Worm (Caenorhabditis elegans): ENCODE results near the gene C43F9.4.

C43F9.4 gene

ce11 chrIV:10545038-10545437 is 43.9 kb downstream of the C43F9.4 start, which contains the start of gene T07G12.5:
Gene T07G12.5 (minus strand): TSS chrIV:10545138.
- TF ChIP-seq alr-1 (tag; optimal IDR thresholded peaks at IDR 0.05), result no peak
- no peak for TF ChIP-seq elt-3 (tag; optimal IDR thresholded peaks at IDR 0.05)
- TF ChIP-seq fos-1 (tag; optimal IDR thresholded peaks at IDR 0.05), result no peak
- no peak for TF ChIP-seq mdl-1 (tag; optimal IDR thresholded peaks at IDR 0.05)
- TF ChIP-seq nhr-10 (tag; optimal IDR thresholded peaks at IDR 0.05), result no peak

ce11 chrIV:10543361-10543760 is 45.6 kb downstream of the C43F9.4 start:
- TF ChIP-seq lin-13 (GFP tag; optimal IDR thresholded peaks at IDR 0.05) (no peak), sma-9 (GFP tag; optimal IDR thresholded peaks at IDR 0.05) (peak; percentile 79), sma-9 (tag; optimal IDR thresholded peaks at IDR 0.05) (no peak), ztf-1 (GFP tag; conservative IDR thresholded peaks at IDR 0.05) (no peak), fos-1 (tag; optimal IDR thresholded peaks at IDR 0.05) (peak; percentile 40), peb-1 (tag; optimal IDR thresholded peaks at IDR 0.05) (no peak), nhr-23 (tag; optimal IDR thresholded peaks at IDR 0.05) (no peak), nhr-21 (tag; optimal IDR thresholded peaks at IDR 0.05) (no peak), unc-39 (tag; optimal IDR thresholded peaks at IDR 0.05) (no peak), lin-11 (tag; optimal IDR thresholded peaks at IDR 0.05) (no peak), ztf-4 (tag; optimal IDR thresholded peaks at IDR 0.05) (no peak), zag-1 (tag; optimal IDR thresholded peaks at IDR 0.05) (no peak), gmeb-1 (tag; optimal IDR thresholded peaks at IDR 0.05) (peak; percentile 40), Y55F3AM.14 (GFP tag; optimal IDR thresholded peaks at IDR 0.05) (no peak), alr-1 (tag; optimal IDR thresholded peaks at IDR 0.05) (no peak), C34F6.9 (tag; optimal IDR thresholded peaks at IDR 0.05) (no peak), nhr-237 (tag; optimal IDR thresholded peaks at IDR 0.05) (no peak), ceh-82 (tag; optimal IDR thresholded peaks at IDR 0.05) (no peak), F13H6.1 (tag; optimal IDR thresholded peaks at IDR 0.05) (no peak), unc-55 (GFP tag; optimal IDR thresholded peaks at IDR 0.05) (no peak), crh-2 (tag; optimal IDR thresholded peaks at IDR 0.05) (no peak)

DNA sequence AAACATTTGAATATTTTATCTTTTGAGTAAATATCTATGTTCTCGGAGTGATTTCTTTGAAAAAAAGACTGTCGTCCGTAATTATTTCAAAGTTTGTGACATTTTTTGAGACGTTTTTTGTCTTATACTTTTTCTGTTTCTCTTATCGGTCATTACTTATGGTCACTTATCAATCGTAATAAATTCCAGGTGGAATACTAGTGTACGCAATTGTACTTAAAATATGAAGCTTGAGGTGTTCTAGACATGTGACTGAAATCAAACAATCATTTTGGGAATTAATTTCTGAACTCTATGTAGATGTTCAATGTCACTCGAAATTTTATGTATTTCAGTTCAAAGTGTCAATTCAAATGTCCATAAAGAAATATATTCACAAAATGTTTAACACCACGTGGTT is 46.7 kb downstream of the C43F9.4 start:
- no peak for TF ChIP-seq lin-39 (tag; optimal IDR thresholded peaks at IDR 0.05)
- TF ChIP-seq mbf-1 (tag; optimal IDR thresholded peaks at IDR 0.05), result no peak
- no peak for TF ChIP-seq aly-2 (tag; optimal IDR thresholded peaks at IDR 0.05)
- TF ChIP-seq ceh-82 (tag; optimal IDR thresholded peaks at IDR 0.05), result no peak
- no peak for TF ChIP-seq crh-2 (tag; optimal IDR thresholded peaks at IDR 0.05)
- no peak for TF ChIP-seq unc-55 (GFP tag; optimal IDR thresholded peaks at IDR 0.05)

DNA sequence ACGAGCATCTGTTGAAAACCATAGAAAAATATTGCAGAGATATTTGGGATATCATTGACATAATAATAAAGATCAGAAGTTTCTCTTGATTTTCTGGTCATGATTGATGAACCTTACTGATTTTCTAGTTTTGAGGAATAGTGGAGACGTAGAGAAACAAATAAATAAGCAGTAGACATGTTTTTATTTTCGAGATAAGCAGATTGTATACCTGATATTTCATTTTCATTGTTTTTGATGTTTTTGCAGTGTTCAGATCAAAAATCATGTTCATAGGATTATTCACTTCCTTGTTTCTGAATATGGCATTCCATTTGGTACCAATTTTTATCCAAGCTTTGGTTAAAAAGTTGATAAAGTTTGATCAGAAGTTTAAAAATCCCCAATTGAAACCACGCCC is 50.4 kb downstream of the C43F9.4 start, which contains the start of gene T07G12.4:
Gene T07G12.4 (minus strand): TSS at position 101 of the 400 bp plus-strand sequence.
- TF ChIP-seq mdl-1 (tag; optimal IDR thresholded peaks at IDR 0.05) (no peak), dmd-4 (tag; optimal IDR thresholded peaks at IDR 0.05) (no peak), ztf-11 (tag; optimal IDR thresholded peaks at IDR 0.05) (no peak), alr-1 (tag; optimal IDR thresholded peaks at IDR 0.05) (no peak), crh-2 (tag; optimal IDR thresholded peaks at IDR 0.05) (no peak), egl-27 (tag; optimal IDR thresholded peaks at IDR 0.05) (no peak)
